Worm (Caenorhabditis elegans) whole organism, L4 larva: ENCODE data around the gene C36C5.12.
A peak's percentile ranks its signal among the peaks of the same experiment; 100 is the strongest.

Experiments used
- F49E8.2 ChIP-seq: sonication (generic microtip); optimal IDR thresholded peaks from 2 replicates; lab custom pipeline; 2016; ENCODE audit warnings: missing compliant biosample characterization, mild to moderate bottlenecking, missing genetic modification characterization, borderline replicate concordance
- R02D3.7 ChIP-seq: fragments of 150-350 bp; sonication (generic microtip); optimal IDR thresholded peaks from 3 replicates; lab custom pipeline; 2014; ENCODE audit warnings: missing biosample characterization, missing genetic modification characterization
- Y75B8A.6 ChIP-seq: fragments of 200-800 bp; sonication (Bioruptor generic); IDR thresholded peaks from 2 replicates; pipeline ENCODE4 v1.3.6; 2022; ENCODE audit warnings: missing genetic modification reagents, missing genetic modification characterization, missing compliant biosample characterization
- aha-1 ChIP-seq: fragments of 150-350 bp; peaks from one replicate; lab custom pipeline; 2014; ENCODE audit warnings: missing biosample characterization, missing genetic modification characterization
- arid-1 ChIP-seq: fragments of 200-800 bp; sonication (Bioruptor generic); conservative IDR thresholded peaks from 2 replicates; pipeline ENCODE4 v1.3.6; 2022; ENCODE audit warnings: missing genetic modification reagents, missing genetic modification characterization, missing compliant biosample characterization
- attf-4 ChIP-seq: sonication (generic microtip); optimal IDR thresholded peaks from 3 replicates; lab custom pipeline; 2017; ENCODE audit warnings: missing biosample characterization, missing genetic modification characterization
- ceh-28 ChIP-seq: fragments of 150-350 bp; optimal IDR thresholded peaks from 2 replicates; lab custom pipeline; 2014; ENCODE audit warnings: missing biosample characterization, missing genetic modification reagents, missing genetic modification characterization
- ceh-44 ChIP-seq: fragments of 200-800 bp; sonication (Bioruptor generic); IDR thresholded peaks from 2 replicates; pipeline ENCODE4 v1.3.6; 2022; ENCODE audit warnings: missing genetic modification reagents, missing genetic modification characterization, missing compliant biosample characterization
- ceh-82 ChIP-seq: sonication (generic microtip); optimal IDR thresholded peaks from 2 replicates; lab custom pipeline; 2017; ENCODE audit warnings: missing biosample characterization, missing genetic modification characterization
- ces-1 ChIP-seq: fragments of 150-350 bp; sonication (generic microtip); optimal IDR thresholded peaks from 4 replicates; lab custom pipeline; 2014; ENCODE audit warnings: missing biosample characterization, missing genetic modification reagents, missing genetic modification characterization
- dmd-6 ChIP-seq: fragments of 200-800 bp; sonication (Bioruptor generic); IDR thresholded peaks from 2 replicates; pipeline ENCODE4 v1.3.6; 2022; ENCODE audit warnings: missing genetic modification reagents, missing genetic modification characterization, missing compliant biosample characterization
- dmd-8 ChIP-seq: fragments of 200-800 bp; sonication (Bioruptor generic); IDR thresholded peaks from 2 replicates; pipeline ENCODE4 v1.3.6; 2022; ENCODE audit warnings: missing genetic modification characterization, missing compliant biosample characterization
- duxl-1 ChIP-seq: sonication (generic microtip); optimal IDR thresholded peaks from 2 replicates; lab custom pipeline; 2016; ENCODE audit warnings: mild to moderate bottlenecking, missing genetic modification characterization, moderate library complexity, missing compliant biosample characterization; ENCODE audit not compliant: poor library complexity
- dve-1 ChIP-seq: sonication (generic microtip); optimal IDR thresholded peaks from 2 replicates; lab custom pipeline; 2017; ENCODE audit warnings: antibody characterized with exemption, mild to moderate bottlenecking, missing genetic modification characterization, missing compliant biosample characterization; ENCODE audit not compliant: insufficient read depth
- egl-27 ChIP-seq: sonication (generic microtip); optimal IDR thresholded peaks from 3 replicates; lab custom pipeline; 2017; ENCODE audit warnings: missing biosample characterization, missing genetic modification reagents, missing genetic modification characterization
- hlh-11 ChIP-seq: fragments of 200-800 bp; sonication (Bioruptor generic); optimal IDR thresholded peaks from 2 replicates; lab custom pipeline; 2018; ENCODE audit warnings: mild to moderate bottlenecking, missing genetic modification characterization, missing compliant biosample characterization
- hlh-30 ChIP-seq: sonication (generic microtip); optimal IDR thresholded peaks from 2 replicates; lab custom pipeline; 2017; ENCODE audit warnings: antibody characterized with exemption, mild to moderate bottlenecking, missing genetic modification characterization, missing compliant biosample characterization; ENCODE audit not compliant: insufficient read depth
- jun-1 ChIP-seq: fragments of 150-350 bp; optimal IDR thresholded peaks from 2 replicates; lab custom pipeline; 2014; ENCODE audit warnings: missing biosample characterization, missing genetic modification reagents, missing genetic modification characterization
- lin-1 ChIP-seq: fragments of 200-800 bp; sonication (Bioruptor generic); IDR thresholded peaks from 2 replicates; pipeline ENCODE4 v1.3.6; 2022; ENCODE audit warnings: missing genetic modification reagents, missing genetic modification characterization, missing compliant biosample characterization
- lin-38 ChIP-seq: fragments of 200-800 bp; sonication (Bioruptor generic); IDR thresholded peaks from 2 replicates; pipeline ENCODE4 v1.3.6; 2022; ENCODE audit warnings: missing genetic modification reagents, missing genetic modification characterization, missing compliant biosample characterization
- lir-3 ChIP-seq: sonication (generic microtip); optimal IDR thresholded peaks from 2 replicates; lab custom pipeline; 2016; ENCODE audit warnings: mild to moderate bottlenecking, missing genetic modification characterization, missing compliant biosample characterization
- lsy-2 ChIP-seq, 2 experiments: fragments of 150-350 bp in 1 of 2; sonication (generic microtip) in 1 of 2; optimal IDR thresholded peaks; 2 replicates each; lab custom pipeline; 2014 to 2017; ENCODE audit warnings: missing biosample characterization in 2 of 2, missing genetic modification characterization in 2 of 2
- mdl-1 ChIP-seq, 2 experiments: fragments of 150-350 bp in 1 of 2; sonication (generic microtip) in 1 of 2; optimal IDR thresholded peaks; 2 replicates each; lab custom pipeline; 2014 to 2017; ENCODE audit warnings: missing biosample characterization in 2 of 2, missing genetic modification characterization in 2 of 2
- mep-1 ChIP-seq: fragments of 150-350 bp; sonication (generic microtip); optimal IDR thresholded peaks from 3 replicates; lab custom pipeline; 2014; ENCODE audit warnings: missing biosample characterization, missing genetic modification characterization
- nhr-10 ChIP-seq: fragments of 150-350 bp; optimal IDR thresholded peaks from 2 replicates; lab custom pipeline; 2014; ENCODE audit warnings: missing biosample characterization, missing genetic modification characterization
- nhr-11 ChIP-seq: fragments of 150-350 bp; optimal IDR thresholded peaks from 2 replicates; lab custom pipeline; 2014; ENCODE audit warnings: missing biosample characterization, missing genetic modification characterization
- nhr-111 ChIP-seq: fragments of 200-800 bp; sonication (Bioruptor generic); optimal IDR thresholded peaks from 2 replicates; lab custom pipeline; 2018; ENCODE audit warnings: mild to moderate bottlenecking, missing genetic modification characterization, missing compliant biosample characterization
- nhr-41 ChIP-seq: fragments of 200-800 bp; sonication (Bioruptor generic); IDR thresholded peaks from 2 replicates; pipeline ENCODE4 v1.3.6; 2022; ENCODE audit warnings: missing genetic modification reagents, missing genetic modification characterization, missing compliant biosample characterization
- php-3 ChIP-seq: fragments of 200-800 bp; sonication (Bioruptor generic); IDR thresholded peaks from 2 replicates; pipeline ENCODE4 v1.3.6; 2022; ENCODE audit warnings: missing genetic modification reagents, missing genetic modification characterization, missing compliant biosample characterization
- saeg-2 ChIP-seq: fragments of 200-800 bp; sonication (Bioruptor generic); IDR thresholded peaks from 2 replicates; pipeline ENCODE4 v1.3.6; 2022; ENCODE audit warnings: missing genetic modification reagents, missing genetic modification characterization, missing compliant biosample characterization
- snpc-1.2 ChIP-seq: fragments of 200-800 bp; sonication (Bioruptor generic); IDR thresholded peaks from 2 replicates; pipeline ENCODE4 v1.3.6; 2022; ENCODE audit warnings: missing genetic modification reagents, missing genetic modification characterization, missing compliant biosample characterization
- snpc-4 ChIP-seq: fragments of 150-350 bp; optimal IDR thresholded peaks from 2 replicates; lab custom pipeline; 2014; ENCODE audit warnings: missing biosample characterization, missing genetic modification characterization
- spr-1 ChIP-seq: sonication (generic microtip); optimal IDR thresholded peaks from 2 replicates; lab custom pipeline; 2016; ENCODE audit warnings: mild to moderate bottlenecking, missing genetic modification characterization, missing compliant biosample characterization
- spr-3 ChIP-seq: fragments of 200-800 bp; sonication (Bioruptor generic); optimal IDR thresholded peaks from 2 replicates; lab custom pipeline; 2018; ENCODE audit warnings: mild to moderate bottlenecking, missing genetic modification characterization, missing compliant biosample characterization
- tag-97 ChIP-seq: fragments of 200-800 bp; sonication (Bioruptor generic); IDR thresholded peaks from 2 replicates; pipeline ENCODE4 v1.3.6; 2022; ENCODE audit warnings: missing genetic modification characterization, missing compliant biosample characterization
- unc-130 ChIP-seq: sonication (generic microtip); optimal IDR thresholded peaks from 2 replicates; lab custom pipeline; 2016; ENCODE audit warnings: missing genetic modification reagents, missing genetic modification characterization, missing compliant biosample characterization
- unc-39 ChIP-seq: sonication (generic microtip); optimal IDR thresholded peaks from 2 replicates; lab custom pipeline; 2017; ENCODE audit warnings: missing biosample characterization, missing genetic modification characterization
- unc-62 ChIP-seq, 3 experiments: fragments of 150-350 bp in 1 of 3; sonication (generic microtip); optimal IDR thresholded peaks in 2 of 3; peaks in 1 of 3; 1 replicate in 1 of 3; 2 replicates in 2 of 3; lab custom pipeline; 2014 to 2017; ENCODE audit warnings: missing biosample characterization in 3 of 3, missing genetic modification characterization in 3 of 3, missing genetic modification reagents in 3 of 3, missing genotype in 1 of 3
- zfp-2 ChIP-seq: sonication (generic microtip); optimal IDR thresholded peaks from 2 replicates; lab custom pipeline; 2016; ENCODE audit warnings: mild to moderate bottlenecking, missing genetic modification characterization, missing compliant biosample characterization
- zip-2 ChIP-seq: fragments of 150-350 bp; optimal IDR thresholded peaks from 2 replicates; lab custom pipeline; 2014; ENCODE audit warnings: missing biosample characterization, missing genetic modification characterization

C36C5.12 gene

DNA sequence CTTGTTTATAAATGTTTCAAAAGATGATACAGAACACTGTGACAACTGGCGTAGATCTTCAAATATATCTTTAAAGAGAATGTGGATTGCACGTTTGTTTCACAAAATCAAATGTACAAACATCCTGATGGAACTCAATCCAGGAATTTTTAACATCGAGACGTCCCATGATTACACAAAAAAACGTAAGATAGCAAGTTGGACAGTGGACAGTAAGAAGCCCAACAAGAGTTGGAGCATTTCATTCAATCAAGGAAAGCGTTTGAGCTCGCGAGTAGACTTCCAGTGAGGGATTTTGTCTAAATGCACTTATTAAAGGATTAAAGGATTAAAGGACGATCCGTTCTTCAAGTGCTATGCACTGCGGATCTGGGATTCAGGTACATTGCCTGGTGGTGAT, at the start of gene C36C5.12:
C36C5.12 (minus strand) TSS at position 101 of the 400 bp plus-strand sequence.
- no peak for TF ChIP-seq zfp-2 (tag; lab: Kevin White, UChicago)
- TF ChIP-seq nhr-10 (tag; lab: Kevin White, UChicago): no peak
- TF ChIP-seq unc-39 (tag; lab: Kevin White, UChicago): no peak
- TF ChIP-seq nhr-41 (GFP tag; lab: Robert Waterston, UW): no peak
- no peak for TF ChIP-seq hlh-11
- no peak for TF ChIP-seq dmd-6 (GFP tag; lab: Robert Waterston, UW)

DNA sequence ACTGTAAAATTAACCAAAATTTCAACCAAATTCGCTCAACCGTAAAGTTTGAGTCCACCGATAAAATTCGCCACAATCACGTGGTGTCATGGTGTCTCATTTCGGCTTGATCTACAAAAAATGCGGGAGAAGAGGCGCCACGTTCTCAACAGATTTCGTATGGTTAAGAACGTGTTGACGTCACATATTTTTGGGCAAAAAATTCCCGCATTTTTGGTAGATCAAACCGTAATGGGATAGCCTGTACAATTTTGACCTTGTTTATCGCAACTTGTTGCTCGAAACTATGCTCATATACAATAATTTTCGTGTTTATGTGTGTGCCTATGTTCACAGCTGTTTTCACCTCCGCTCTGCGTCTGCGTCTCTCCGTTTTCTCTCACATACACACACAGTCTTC, 49.8 kb upstream of the C36C5.12 start:
- TF ChIP-seq unc-62 (GFP tag; optimal IDR thresholded peaks at IDR 0.05 in 1 of 2; lab: Kevin White, UChicago): peak in 1 of 2 experiments; percentile 82
- no peak for TF ChIP-seq unc-62 (tag; optimal IDR thresholded peaks at IDR 0.05; lab: Kevin White, UChicago)
- no peak for TF ChIP-seq mdl-1 (tag; optimal IDR thresholded peaks at IDR 0.05; lab: Kevin White, UChicago)
- no peak for TF ChIP-seq saeg-2 (GFP tag; lab: Robert Waterston, UW)
- TF ChIP-seq mep-1: no peak
- no peak for TF ChIP-seq duxl-1 (tag; lab: Kevin White, UChicago)
- TF ChIP-seq, all 104 proteins: peak for 1

DNA sequence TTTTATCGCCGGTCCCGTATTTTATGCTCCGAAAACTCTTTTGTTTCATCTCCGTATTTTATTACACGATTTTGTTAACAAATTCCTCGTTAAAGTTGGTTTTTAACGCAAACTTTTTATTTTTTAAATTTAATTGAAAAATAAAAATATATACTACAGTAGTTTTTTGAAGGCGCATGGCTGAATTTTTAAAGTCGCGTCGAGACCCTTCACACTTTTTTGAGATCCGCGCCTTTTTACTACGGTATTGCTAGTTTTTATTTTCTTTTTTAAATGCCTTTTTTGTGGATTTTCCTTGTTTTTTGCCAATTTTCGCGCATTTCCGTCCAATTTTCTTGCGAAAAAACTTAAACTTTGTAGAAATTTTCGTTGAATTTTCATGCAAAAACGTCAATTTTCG, 45.3 kb upstream of the C36C5.12 start:
- TF ChIP-seq dve-1: no peak
- peak; percentile 49; the same call in 1 of the 2 replicates for TF ChIP-seq snpc-1.2 (GFP tag; lab: Robert Waterston, UW)
- no peak for TF ChIP-seq php-3 (GFP tag; lab: Robert Waterston, UW)
- peak; percentile 77 for TF ChIP-seq F49E8.2 (tag; lab: Kevin White, UChicago)
- no peak for TF ChIP-seq zip-2 (tag; lab: Kevin White, UChicago)
- TF ChIP-seq mep-1: no peak
- peak in 1 of 2 experiments; percentile 41 for TF ChIP-seq lsy-2 (tag; optimal IDR thresholded peaks at IDR 0.05; lab: Kevin White, UChicago)
- TF ChIP-seq hlh-30 (tag; lab: Kevin White, UChicago): no peak
- peak; percentile 36; the same call in 1 of the 2 replicates for TF ChIP-seq lin-38 (GFP tag; lab: Robert Waterston, UW)
- no peak for TF ChIP-seq lin-1 (GFP tag; lab: Robert Waterston, UW)
- no peak for TF ChIP-seq unc-62 (GFP tag; optimal IDR thresholded peaks at IDR 0.05 in 1 of 2; lab: Kevin White, UChicago)
- no peak for TF ChIP-seq unc-62 (tag; optimal IDR thresholded peaks at IDR 0.05; lab: Kevin White, UChicago)

DNA sequence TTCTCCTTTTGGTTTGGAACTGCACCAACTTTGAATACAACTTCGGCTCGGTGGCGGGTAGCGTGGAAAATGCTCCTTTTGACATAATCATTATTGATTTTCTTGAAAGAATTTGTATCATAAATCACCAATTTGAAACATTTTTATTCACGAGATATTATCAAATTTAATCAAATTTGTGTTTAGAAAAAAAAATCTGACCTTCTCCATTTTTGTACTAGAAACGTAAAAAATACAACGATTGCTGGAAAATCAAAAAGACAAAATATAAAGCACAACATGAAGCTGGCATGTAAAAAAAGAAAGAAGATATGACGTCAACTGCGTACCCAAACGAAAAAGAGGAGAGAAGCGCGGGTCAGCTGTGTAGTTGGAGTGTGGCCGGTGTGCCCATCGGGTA, 41.2 kb upstream of the C36C5.12 start, which contains the start of gene K08D9.4:
K08D9.4 (minus strand) TSS at position 101 of the 400 bp plus-strand sequence.
- no peak for TF ChIP-seq dmd-8 (GFP tag; lab: Robert Waterston, UW)
- no peak for TF ChIP-seq hlh-30 (tag; lab: Kevin White, UChicago)

DNA sequence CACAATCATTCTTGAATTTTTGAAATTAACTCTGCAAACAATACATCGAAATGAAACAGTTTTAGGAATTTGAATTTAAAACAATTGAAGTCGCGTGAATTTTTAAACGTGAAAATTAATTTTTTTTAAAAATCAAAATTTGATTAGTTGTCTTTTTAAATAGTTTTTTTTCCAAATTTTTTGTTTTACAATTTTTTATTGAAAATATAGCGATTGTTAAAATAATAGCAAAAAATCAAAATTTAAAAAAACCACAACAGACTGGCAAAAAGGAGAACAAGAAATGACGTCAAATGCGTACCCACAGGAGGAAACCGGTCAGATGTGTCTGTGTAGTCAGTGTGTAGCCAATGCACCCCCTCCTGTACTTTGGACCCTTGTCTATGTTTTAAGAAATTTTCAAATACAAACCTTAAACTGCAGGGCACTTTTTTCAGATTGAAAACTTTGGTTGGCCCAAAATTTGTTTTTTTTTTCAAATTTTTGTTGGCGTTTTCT, 37.7 kb upstream of the C36C5.12 start, which contains the start of the genes Y73C8B.1 and Y73C8B.5:
Y73C8B.1 (minus strand) TSS at position 51 of the 498 bp plus-strand sequence.
Y73C8B.5 (plus strand) TSS at position 437 of the 498 bp plus-strand sequence.
- TF ChIP-seq spr-1 (tag; lab: Kevin White, UChicago): no peak
- no peak for TF ChIP-seq ces-1 (GFP tag; lab: Kevin White, UChicago)
- peak; percentile 3 for TF ChIP-seq hlh-30 (tag; lab: Kevin White, UChicago)
- TF ChIP-seq ceh-82 (tag; lab: Kevin White, UChicago): no peak
- TF ChIP-seq Y75B8A.6 (GFP tag; lab: Robert Waterston, UW): no peak
- TF ChIP-seq unc-39 (tag; lab: Kevin White, UChicago): no peak
- no peak for TF ChIP-seq ceh-28 (tag; lab: Kevin White, UChicago)
- peak; percentile 31; the same call in 1 of the 2 replicates for TF ChIP-seq lin-38 (GFP tag; lab: Robert Waterston, UW)
- no peak for TF ChIP-seq lir-3 (tag; lab: Kevin White, UChicago)
- TF ChIP-seq mdl-1 (tag; optimal IDR thresholded peaks at IDR 0.05; lab: Kevin White, UChicago): no peak
- TF ChIP-seq dve-1: peak; percentile 35
- peak; percentile 20 for TF ChIP-seq mep-1
- no peak for TF ChIP-seq aha-1 (tag; lab: Kevin White, UChicago)
- TF ChIP-seq jun-1 (tag; lab: Kevin White, UChicago): no peak
- TF ChIP-seq duxl-1 (tag; lab: Kevin White, UChicago): no peak
- no peak for TF ChIP-seq R02D3.7 (tag; lab: Kevin White, UChicago)
- TF ChIP-seq zfp-2 (tag; lab: Kevin White, UChicago): no peak
- no peak for TF ChIP-seq tag-97 (GFP tag; lab: Robert Waterston, UW)
- TF ChIP-seq snpc-1.2 (GFP tag; lab: Robert Waterston, UW): no peak
- TF ChIP-seq ceh-44 (GFP tag; lab: Robert Waterston, UW): no peak
- no peak for TF ChIP-seq nhr-111 (GFP tag; lab: Kevin White, UChicago)
- TF ChIP-seq nhr-41 (GFP tag; lab: Robert Waterston, UW): no peak
- peak; percentile 94 for TF ChIP-seq nhr-11
- TF ChIP-seq arid-1 (GFP tag; lab: Robert Waterston, UW): no peak
- TF ChIP-seq egl-27 (tag; lab: Kevin White, UChicago): no peak
- no peak for TF ChIP-seq spr-3 (GFP tag; lab: Kevin White, UChicago)
- TF ChIP-seq snpc-4 (tag; lab: Kevin White, UChicago): no peak
- TF ChIP-seq attf-4 (tag; lab: Kevin White, UChicago): no peak
- TF ChIP-seq unc-130: no peak
